Worm (Caenorhabditis elegans) whole organism, L4/young adult: ENCODE results near the gene T23G5.2.

Source experiments
- W03F9.2 ChIP-seq: fragments of 150-350 bp; optimal IDR thresholded peaks from 2 replicates; lab custom pipeline; 2014; ENCODE audit warnings: missing biosample characterization, missing genetic modification characterization
- dao-5 ChIP-seq: sonication (generic microtip); optimal IDR thresholded peaks from 2 replicates; lab custom pipeline; 2016; ENCODE audit warnings: missing genotype, missing genetic modification characterization, moderate library complexity, missing compliant biosample characterization
- him-1 ChIP-seq: sonication (generic microtip); optimal IDR thresholded peaks from 2 replicates; lab custom pipeline; 2016; ENCODE audit warnings: missing genotype, missing genetic modification reagents, missing genetic modification characterization, missing compliant biosample characterization

- no peak for TF ChIP-seq W03F9.2 (tag; lab: Kevin White, UChicago)
- no peak for TF ChIP-seq him-1 (tag; lab: Kevin White, UChicago)
- no peak for TF ChIP-seq dao-5 (tag; lab: Kevin White, UChicago)
Observed at ce11 chrIII:9237626-9238025, 1.5 kb upstream of the T23G5.2 start.
